Worm (Caenorhabditis elegans) whole organism, mixed stage, embryonic: ENCODE measurements around the gene fbxb-81.

Source experiments
- mab-5 ChIP-seq: fragments of 150-350 bp; optimal IDR thresholded peaks from 2 replicates; lab custom pipeline; 2014; ENCODE audit warnings: missing biosample characterization, missing genetic modification characterization
- unc-62 ChIP-seq: fragments of 150-350 bp; optimal IDR thresholded peaks from 2 replicates; lab custom pipeline; 2014; ENCODE audit warnings: missing biosample characterization, missing genetic modification reagents, missing genetic modification characterization

DNA sequence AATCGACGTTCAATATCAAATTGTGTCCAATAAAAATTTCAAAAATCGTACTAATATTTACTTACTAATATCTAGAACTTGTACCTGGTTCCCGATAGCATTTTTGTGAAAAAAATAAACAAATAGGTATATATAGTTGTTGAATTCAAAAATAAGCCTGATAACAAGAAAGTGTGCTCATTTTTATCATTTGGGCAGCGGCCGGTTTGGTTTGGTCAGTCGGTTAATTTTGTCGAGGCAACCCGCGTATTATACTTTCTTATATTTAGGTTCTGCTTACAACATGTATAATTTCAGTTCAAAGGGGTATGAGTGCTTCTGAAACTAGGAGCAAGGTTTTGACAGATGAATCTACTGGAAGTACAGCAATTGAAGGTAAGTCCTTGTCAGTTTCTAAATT is 10.4 kb downstream of the fbxb-81 start, which contains the start of the genes nhr-280 and C29F9.2:
- no peak for TF ChIP-seq mab-5
- no peak for TF ChIP-seq unc-62 (GFP tag; lab: Kevin White, UChicago)
